Fruit fly (Drosophila melanogaster) Kc167 (cell line): Measurements from ENCODE around the gene Fit1.

Experiments used
- Myc ChIP-seq: fragments of >200 bp; optimal IDR thresholded peaks from 2 replicates; lab custom pipeline; 2017; ENCODE audit warnings: missing external identifiers
- Sin3A ChIP-seq: fragments of >200 bp; optimal IDR thresholded peaks from 2 replicates; lab custom pipeline; 2018; ENCODE audit warnings: missing external identifiers
- h ChIP-seq: fragments of >200 bp; optimal IDR thresholded peaks from 3 replicates; lab custom pipeline; 2018; ENCODE audit warnings: missing external identifiers
- insv ChIP-seq: fragments of >200 bp; optimal IDR thresholded peaks from 3 replicates; lab custom pipeline; 2018; ENCODE audit warnings: missing external identifiers
- psq ChIP-seq: fragments of >200 bp; optimal IDR thresholded peaks from 2 replicates; lab custom pipeline; 2017; ENCODE audit warnings: missing external identifiers
- ttk ChIP-seq: sonication (Bioruptor generic); optimal IDR thresholded peaks from 2 replicates; lab custom pipeline; 2017; ENCODE audit warnings: missing external identifiers

Gene Fit1

DNA sequence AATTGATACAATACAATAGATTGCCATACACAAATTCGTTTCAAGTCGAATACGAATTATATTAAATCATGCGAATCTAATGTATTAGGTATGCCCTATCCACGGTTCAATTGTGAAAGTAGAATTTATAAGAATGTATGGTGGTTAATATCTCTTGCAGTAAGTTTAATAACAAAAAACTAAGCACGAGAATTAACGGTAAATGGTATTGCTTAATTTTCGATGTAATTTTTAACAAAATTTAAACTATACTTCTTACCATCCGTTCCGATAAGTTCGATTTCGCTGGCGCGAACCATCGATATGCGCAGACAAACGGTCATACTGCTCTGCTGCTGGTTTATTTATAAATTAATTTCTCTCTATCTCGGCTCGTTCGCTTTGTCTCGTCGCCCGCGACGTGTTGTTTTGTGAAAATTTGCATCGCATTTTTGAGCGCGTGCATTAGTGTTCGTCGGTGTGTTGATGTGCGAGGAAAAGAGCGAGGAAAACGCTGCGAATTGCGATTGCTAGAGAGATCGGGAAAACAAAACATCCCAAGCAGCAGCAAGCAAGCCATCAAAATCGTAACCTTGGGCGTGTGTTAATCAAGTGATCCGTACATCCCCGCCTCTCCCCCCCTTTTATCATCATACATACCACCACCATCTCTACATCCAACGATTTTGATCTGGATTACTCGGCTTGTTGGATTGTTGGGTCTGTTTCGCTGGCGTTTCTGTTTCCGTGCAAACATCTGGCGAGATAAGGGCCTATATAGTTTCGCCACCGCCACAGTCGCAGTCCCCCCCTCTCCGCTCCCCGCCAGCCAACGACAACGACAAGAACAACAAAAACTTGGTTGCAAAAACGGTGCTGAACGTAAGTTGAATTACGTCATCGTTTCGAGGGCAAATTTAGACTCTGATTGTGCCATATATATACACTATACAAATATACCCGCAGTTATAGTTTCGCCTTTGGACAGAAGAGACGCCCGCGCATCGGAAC lies at the start of gene Fit1:
Fit1 (plus strand) TSS at position 307 of the 990 bp plus-strand sequence.
- peak; percentile 94 for TF ChIP-seq psq (lab: Kevin White, UChicago)
- no peak for TF ChIP-seq Myc (lab: Kevin White, UChicago)

DNA sequence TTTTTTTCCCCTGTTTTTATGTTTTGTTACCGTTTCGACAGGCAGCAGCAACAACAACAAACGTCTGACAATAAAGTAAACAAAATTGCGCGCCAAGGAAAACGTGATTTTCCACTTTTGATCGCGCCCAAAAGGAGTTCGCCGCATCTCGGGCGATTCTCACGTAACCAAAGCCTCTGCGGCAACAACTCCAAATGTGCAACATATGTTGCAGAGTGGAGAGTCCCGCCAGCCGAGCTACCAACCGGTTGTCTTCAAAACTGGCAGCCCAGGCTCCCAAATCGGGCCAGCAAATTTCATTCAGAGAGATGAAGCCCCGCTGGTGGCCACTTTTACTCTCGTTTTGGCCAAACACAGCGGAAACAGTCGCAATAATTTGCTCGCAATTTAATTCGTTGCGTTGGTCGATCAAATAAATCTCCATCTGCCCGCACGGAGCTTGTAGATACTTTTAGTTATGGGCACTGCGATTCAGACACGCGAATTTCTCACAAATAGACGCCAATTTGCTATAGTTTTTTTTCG lies 47.9 kb upstream of the Fit1 start:
- TF ChIP-seq h, result no peak
- TF ChIP-seq ttk (lab: Kevin White, UChicago), result no peak
- TF ChIP-seq Sin3A (lab: Kevin White, UChicago), result no peak
- TF ChIP-seq psq (lab: Kevin White, UChicago), result no peak

DNA sequence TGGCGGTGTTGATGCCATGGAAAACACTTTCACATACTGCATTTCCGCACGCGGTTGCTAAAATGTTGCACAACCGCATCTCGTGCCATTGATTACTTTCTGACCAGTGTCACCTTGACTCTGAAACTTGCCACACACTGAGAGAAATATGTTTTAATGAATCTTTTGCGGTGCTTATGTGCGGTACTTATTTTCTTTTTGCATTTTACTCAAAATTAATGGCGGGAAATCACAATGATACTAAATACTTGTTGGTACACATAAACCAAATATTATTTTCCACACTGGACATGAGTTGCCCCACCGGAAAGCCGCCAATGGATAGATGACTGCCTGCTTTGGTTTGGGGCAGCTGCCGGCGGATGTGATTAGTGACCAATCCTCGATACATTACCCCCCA lies 46.6 kb upstream of the Fit1 start:
- TF ChIP-seq Myc (lab: Kevin White, UChicago) (no peak), Sin3A (lab: Kevin White, UChicago) (no peak), h (no peak), ttk (lab: Kevin White, UChicago) (no peak), insv (lab: Kevin White, UChicago) (no peak), psq (lab: Kevin White, UChicago) (no peak)

- TF ChIP-seq Myc (lab: Kevin White, UChicago) (no peak), h (no peak), ttk (lab: Kevin White, UChicago) (no peak), insv (lab: Kevin White, UChicago) (no peak), psq (lab: Kevin White, UChicago) (no peak), Sin3A (lab: Kevin White, UChicago) (no peak)
Measured at dm6 chr3L:4059293-4059820, 44.0 kb upstream of the Fit1 start, which contains the start of gene Ugt305A1. TSS of gene Ugt305A1 (plus strand) at chr3L:4059770.

DNA sequence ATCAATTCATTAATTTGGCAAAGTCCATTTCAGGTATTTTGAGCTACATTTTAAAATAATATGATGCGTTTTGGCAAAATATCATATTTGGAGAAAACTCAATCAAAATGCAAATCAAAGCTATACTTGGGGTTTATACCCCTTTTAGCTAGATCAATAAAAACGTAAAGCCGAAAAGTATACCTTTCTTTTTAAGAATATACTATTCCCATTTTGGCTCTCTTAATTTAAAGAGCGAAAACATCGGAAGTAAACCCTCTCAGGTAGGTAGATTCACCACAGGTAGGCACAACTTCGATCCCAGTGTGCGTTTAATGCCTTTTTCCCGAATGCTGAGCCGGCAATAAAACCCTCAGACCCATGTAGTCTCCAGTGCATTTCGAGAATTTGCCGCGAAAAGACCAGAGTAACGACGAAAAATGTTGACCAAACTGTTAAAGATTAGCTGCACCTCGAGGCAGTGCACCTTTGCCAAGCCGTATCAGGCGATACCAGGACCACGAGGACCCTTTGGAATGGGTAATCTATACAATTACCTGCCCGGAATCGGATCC lies 41.4 kb upstream of the Fit1 start, which contains the start of gene dib:
dib (plus strand) TSS at position 372 of the 554 bp plus-strand sequence.
- TF ChIP-seq h, result no peak
- TF ChIP-seq insv (lab: Kevin White, UChicago), result no peak
- no peak for TF ChIP-seq Myc (lab: Kevin White, UChicago)
- TF ChIP-seq ttk (lab: Kevin White, UChicago), result no peak
- TF ChIP-seq psq (lab: Kevin White, UChicago), result no peak
- TF ChIP-seq Sin3A (lab: Kevin White, UChicago), result no peak

dm6 chr3L:4068368-4068767 lies 35.0 kb upstream of the Fit1 start:
- no peak for TF ChIP-seq h
- no peak for TF ChIP-seq psq (lab: Kevin White, UChicago)
- no peak for TF ChIP-seq insv (lab: Kevin White, UChicago)
- no peak for TF ChIP-seq ttk (lab: Kevin White, UChicago)

dm6 chr3L:4069069-4069468 lies 34.3 kb upstream of the Fit1 start, which contains the start of gene CG32259:
TSS of gene CG32259 (plus strand) at chr3L:4069369.
- TF ChIP-seq h (no peak), insv (lab: Kevin White, UChicago) (no peak), Myc (lab: Kevin White, UChicago) (no peak)

DNA sequence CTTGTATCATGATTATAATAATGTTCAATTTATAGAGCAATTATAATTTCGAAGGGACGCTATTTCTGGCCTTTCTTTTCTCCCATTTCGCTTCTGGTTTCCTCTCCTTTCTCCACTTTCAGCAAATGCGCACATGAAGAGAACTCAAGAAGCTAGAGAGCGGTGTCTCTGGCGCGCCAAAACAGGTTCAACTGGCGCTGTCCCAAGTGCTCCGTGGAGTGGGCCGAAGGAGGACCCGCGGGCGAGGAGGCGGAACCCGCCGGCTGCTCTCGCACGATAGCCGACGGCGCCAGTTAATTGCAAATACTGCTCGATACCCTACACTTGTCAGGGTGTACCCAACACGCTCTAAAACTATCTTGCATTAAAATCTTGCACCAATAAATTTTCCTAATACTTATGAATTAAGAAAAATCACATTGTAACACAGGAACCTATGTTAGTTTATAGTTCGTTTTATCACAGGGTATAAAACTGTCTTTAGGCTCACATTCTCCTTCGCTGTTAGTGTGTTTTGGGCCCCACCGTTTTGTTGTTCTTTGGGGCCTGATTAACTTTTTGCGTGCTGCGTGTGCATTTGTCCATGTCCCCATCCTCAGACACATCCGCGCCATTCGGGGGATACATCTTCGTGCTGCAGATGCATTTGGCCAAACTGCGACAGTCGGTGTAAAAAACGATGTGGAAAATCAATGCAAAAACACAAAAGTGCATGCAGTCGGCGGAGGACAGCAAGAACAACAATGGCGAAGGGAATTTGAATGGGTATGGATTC lies 33.0 kb upstream of the Fit1 start:
- TF ChIP-seq psq (lab: Kevin White, UChicago) (no peak), insv (lab: Kevin White, UChicago) (no peak), h (no peak), Myc (lab: Kevin White, UChicago) (no peak)

DNA sequence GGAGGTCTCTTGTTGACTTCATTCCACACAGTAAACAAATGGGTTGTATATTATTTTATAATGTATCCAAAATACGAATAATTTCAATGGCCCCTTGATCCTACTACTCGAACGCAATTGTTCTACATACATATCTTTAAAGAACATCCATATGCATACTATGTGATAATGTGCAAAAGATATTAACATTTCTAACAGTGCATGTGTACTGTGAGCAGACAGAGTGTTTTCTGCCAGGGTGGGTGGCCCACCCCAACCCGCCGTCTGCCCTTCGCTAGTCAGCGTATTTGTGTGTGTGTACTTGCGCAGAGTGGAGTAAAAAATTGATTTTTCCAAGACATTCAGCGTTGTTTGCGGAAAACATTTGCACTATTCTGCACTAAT lies 32.4 kb upstream of the Fit1 start:
- no peak for TF ChIP-seq Myc (lab: Kevin White, UChicago)
- TF ChIP-seq Sin3A (lab: Kevin White, UChicago), result no peak
- no peak for TF ChIP-seq ttk (lab: Kevin White, UChicago)
- TF ChIP-seq insv (lab: Kevin White, UChicago), result no peak

DNA sequence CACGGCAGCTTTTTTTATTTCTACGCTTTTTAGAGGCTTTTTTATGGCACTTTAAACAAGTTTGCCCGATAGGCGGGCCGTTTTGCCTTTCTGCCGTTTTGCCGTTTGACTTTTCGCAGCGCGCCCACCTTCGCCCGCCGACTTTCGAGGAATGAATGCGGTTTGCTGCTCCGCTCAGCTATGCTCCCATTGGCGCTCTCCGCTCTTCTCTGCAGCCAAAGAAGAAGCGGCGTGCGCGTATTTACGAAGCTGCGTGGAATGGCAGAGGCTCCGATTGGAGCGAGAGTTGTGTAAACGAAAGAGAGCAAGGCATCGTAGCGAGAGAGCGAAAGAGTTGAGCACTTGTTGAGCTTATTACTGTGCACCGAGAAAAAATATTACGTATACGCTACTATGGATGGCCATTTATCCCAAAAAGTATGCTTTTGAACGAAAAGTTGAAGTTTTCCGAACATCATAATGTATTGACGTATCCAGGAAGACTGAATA lies 31.8 kb upstream of the Fit1 start, which contains the start of gene wit:
wit (minus strand) TSS at position 157 of the 489 bp plus-strand sequence.
- TF ChIP-seq h (no peak), Sin3A (lab: Kevin White, UChicago) (no peak), insv (lab: Kevin White, UChicago) (no peak), ttk (lab: Kevin White, UChicago) (no peak), psq (lab: Kevin White, UChicago) (no peak), Myc (lab: Kevin White, UChicago) (no peak)

- TF ChIP-seq ttk (lab: Kevin White, UChicago), result no peak
- TF ChIP-seq Sin3A (lab: Kevin White, UChicago), result no peak
- TF ChIP-seq insv (lab: Kevin White, UChicago), result no peak
- no peak for TF ChIP-seq psq (lab: Kevin White, UChicago)
- no peak for TF ChIP-seq Myc (lab: Kevin White, UChicago)
- TF ChIP-seq h, result no peak
Measured at dm6 chr3L:4072717-4073116, 30.6 kb upstream of the Fit1 start.
